Fruit fly (Drosophila melanogaster) whole organism, embryonic: ENCODE data around the gene Ufsp2.

ENCODE experiments used
- Atf-2 ChIP-seq: fragments of 200-800 bp; sonication (Bioruptor generic); optimal IDR thresholded peaks from 2 replicates; lab custom pipeline; 2016; ENCODE audit warnings: missing biosample characterization, missing genetic modification characterization
- Atf6 ChIP-seq: fragments of 200-800 bp; sonication (Bioruptor generic); IDR thresholded peaks from 2 replicates; pipeline ENCODE4 v1.3.6; 2022; ENCODE audit warnings: missing biosample characterization, missing genetic modification characterization
- Awh ChIP-seq: fragments of 200-800 bp; sonication (Bioruptor generic); IDR thresholded peaks from 2 replicates; pipeline ENCODE4, ENCODE4 v1.3.6; 2022; ENCODE audit warnings: missing biosample characterization, missing genetic modification characterization
- B-H1 ChIP-seq: fragments of 200-800 bp; sonication (Bioruptor generic); IDR thresholded peaks from 3 replicates; pipeline ENCODE4 v1.3.6; 2022; ENCODE audit warnings: missing biosample characterization, missing genetic modification characterization
- Bdp1 ChIP-seq: fragments of 200-800 bp; sonication (Bioruptor generic); optimal IDR thresholded peaks from 3 replicates; lab custom pipeline; 2016; ENCODE audit warnings: missing biosample characterization, missing genetic modification characterization
- CG12942 ChIP-seq: fragments of 200-800 bp; sonication (Bioruptor generic); optimal IDR thresholded peaks from 3 replicates; lab custom pipeline; 2016; ENCODE audit warnings: missing biosample characterization, missing genetic modification characterization
- CG13624 ChIP-seq: fragments of 200-800 bp; sonication (Bioruptor generic); optimal IDR thresholded peaks from 2 replicates; lab custom pipeline; 2016; ENCODE audit warnings: missing biosample characterization, missing genetic modification characterization
- CG13775 ChIP-seq: fragments of 200-800 bp; sonication (Bioruptor generic); optimal IDR thresholded peaks from 3 replicates; lab custom pipeline; 2017; ENCODE audit warnings: missing biosample characterization, mild to moderate bottlenecking, missing genetic modification characterization
- CG15479 ChIP-seq: fragments of 200-800 bp; sonication (Bioruptor generic); optimal IDR thresholded peaks from 3 replicates; lab custom pipeline; 2019; ENCODE audit warnings: missing biosample characterization, mild to moderate bottlenecking, missing genetic modification characterization, moderate library complexity
- CG15601 ChIP-seq: fragments of 200-800 bp; sonication (Bioruptor generic); optimal IDR thresholded peaks from 3 replicates; lab custom pipeline; 2019; ENCODE audit warnings: missing biosample characterization, mild to moderate bottlenecking, missing genetic modification characterization, moderate library complexity
- CG18262 ChIP-seq: fragments of 200-800 bp; optimal IDR thresholded peaks from 3 replicates; lab custom pipeline; 2019; ENCODE audit warnings: missing biosample characterization, mild to moderate bottlenecking, missing genetic modification characterization, moderate library complexity
- CG18476 ChIP-seq: fragments of 200-800 bp; sonication (Bioruptor generic); optimal IDR thresholded peaks from 2 replicates; lab custom pipeline; 2016; ENCODE audit warnings: missing biosample characterization, mild to moderate bottlenecking, missing genetic modification characterization
- CG32767 ChIP-seq: fragments of 200-800 bp; sonication (Bioruptor generic); IDR thresholded peaks from 2 replicates; pipeline ENCODE4 v1.3.6; 2022; ENCODE audit warnings: missing biosample characterization, missing genetic modification characterization
- CG3838 ChIP-seq: fragments of 200-800 bp; sonication (Bioruptor generic); optimal IDR thresholded peaks from 3 replicates; lab custom pipeline; 2016; ENCODE audit warnings: missing biosample characterization, missing genetic modification characterization
- CG4820 ChIP-seq: fragments of 200-800 bp; sonication (Bioruptor generic); optimal IDR thresholded peaks from 3 replicates; lab custom pipeline; 2016; ENCODE audit warnings: missing biosample characterization, missing genetic modification characterization
- CG6272 ChIP-seq: fragments of 200-800 bp; sonication (Bioruptor generic); IDR thresholded peaks from 2 replicates; pipeline ENCODE4 v1.3.6; 2022; ENCODE audit warnings: missing biosample characterization, missing genetic modification characterization
- CG7556 ChIP-seq: fragments of 200-800 bp; sonication (Bioruptor generic); optimal IDR thresholded peaks from 2 replicates; lab custom pipeline; 2017; ENCODE audit warnings: missing biosample characterization, mild to moderate bottlenecking, missing genetic modification characterization
- CG7839 ChIP-seq: fragments of 200-800 bp; sonication (Bioruptor generic); optimal IDR thresholded peaks from 3 replicates; lab custom pipeline; 2018; ENCODE audit warnings: missing biosample characterization, mild to moderate bottlenecking, missing genetic modification characterization, moderate library complexity
- CG7928 ChIP-seq: fragments of 200-800 bp; sonication (Bioruptor generic); optimal IDR thresholded peaks from 2 replicates; lab custom pipeline; 2017; ENCODE audit warnings: missing biosample characterization, mild to moderate bottlenecking, missing genetic modification characterization
- CHES-1-like ChIP-seq: fragments of 200-800 bp; sonication (Bioruptor generic); optimal IDR thresholded peaks from 2 replicates; lab custom pipeline; 2016; ENCODE audit warnings: missing biosample characterization, missing genetic modification characterization
- CrebB ChIP-seq: fragments of 200-800 bp; sonication (Bioruptor generic); optimal IDR thresholded peaks from 3 replicates; lab custom pipeline; 2018; ENCODE audit warnings: missing biosample characterization, mild to moderate bottlenecking, missing genetic modification characterization
- D19A ChIP-seq: fragments of 200-800 bp; optimal IDR thresholded peaks from 3 replicates; lab custom pipeline; 2019; ENCODE audit warnings: missing biosample characterization, mild to moderate bottlenecking, missing genetic modification characterization, moderate library complexity
- Eip74EF ChIP-seq, 2 experiments: fragments of 200-800 bp in 1 of 2; fragments of >200 bp in 1 of 2; sonication (Bioruptor generic) in 1 of 2; optimal IDR thresholded peaks; 2 replicates each; lab custom pipeline; 2017 to 2019; ENCODE audit warnings: missing biosample characterization in 2 of 2, missing genetic modification characterization in 2 of 2, mild to moderate bottlenecking in 1 of 2, moderate library complexity in 1 of 2
- Hr51 ChIP-seq, 2 experiments: fragments of 200-800 bp; sonication (Bioruptor generic); optimal IDR thresholded peaks; 2 replicates in 1 of 2; 3 replicates in 1 of 2; lab custom pipeline; 2016 to 2018; ENCODE audit warnings: missing biosample characterization in 2 of 2, missing genetic modification characterization in 2 of 2, mild to moderate bottlenecking in 1 of 2, moderate library complexity in 1 of 2
- Lim3 ChIP-seq: fragments of 200-800 bp; sonication (Bioruptor generic); IDR thresholded peaks from 2 replicates; pipeline ENCODE4 v1.3.6; 2022; ENCODE audit warnings: missing biosample characterization, missing genetic modification characterization
- Mad ChIP-seq: fragments of 200-800 bp; sonication (Bioruptor generic); optimal IDR thresholded peaks from 2 replicates; lab custom pipeline; 2016; ENCODE audit warnings: missing biosample characterization, missing genetic modification characterization
- Med ChIP-seq: fragments of 200-800 bp; sonication (Bioruptor generic); peaks from one replicate; lab custom pipeline; 2016; ENCODE audit warnings: missing biosample characterization, missing genetic modification characterization, mild to moderate bottlenecking, inconsistent platforms, moderate library complexity
- Neu2 ChIP-seq: fragments of 200-800 bp; sonication (Bioruptor generic); optimal IDR thresholded peaks from 3 replicates; lab custom pipeline; 2016; ENCODE audit warnings: missing biosample characterization, missing genetic modification characterization, borderline replicate concordance
- Nf-YA ChIP-seq: fragments of 200-800 bp; sonication (Bioruptor generic); IDR thresholded peaks from 2 replicates; pipeline ENCODE4 v1.3.6; 2022; ENCODE audit warnings: missing biosample characterization, missing genetic modification characterization
- Poxn ChIP-seq: fragments of 200-800 bp; sonication (Bioruptor generic); IDR thresholded peaks from 2 replicates; pipeline ENCODE4 v1.3.6; 2022; ENCODE audit warnings: missing biosample characterization, missing genetic modification characterization
- Ssrp ChIP-seq: fragments of 200-800 bp; sonication (Bioruptor generic); optimal IDR thresholded peaks from 2 replicates; lab custom pipeline; 2018; ENCODE audit warnings: missing biosample characterization, mild to moderate bottlenecking, missing genetic modification characterization, moderate library complexity
- TFAM ChIP-seq: fragments of 200-800 bp; sonication (Bioruptor generic); optimal IDR thresholded peaks from 2 replicates; lab custom pipeline; 2017; ENCODE audit warnings: missing biosample characterization, missing genetic modification characterization, inconsistent platforms
- ash1 ChIP-seq: fragments of 200-800 bp; sonication (Bioruptor generic); optimal IDR thresholded peaks from 2 replicates; lab custom pipeline; 2018; ENCODE audit warnings: missing biosample characterization, mild to moderate bottlenecking, missing genetic modification characterization
- bab2 ChIP-seq: fragments of 200-800 bp; sonication (Bioruptor generic); optimal IDR thresholded peaks from 2 replicates; lab custom pipeline; 2016; ENCODE audit warnings: missing biosample characterization, missing genetic modification characterization
- dm ChIP-seq: fragments of 200-800 bp; sonication (Bioruptor generic); optimal IDR thresholded peaks from 3 replicates; lab custom pipeline; 2016; ENCODE audit warnings: missing biosample characterization, missing genetic modification characterization
- fru ChIP-seq: fragments of >200 bp; optimal IDR thresholded peaks from 2 replicates; lab custom pipeline; 2017
- hbn ChIP-seq: fragments of 200-800 bp; sonication (Bioruptor generic); IDR thresholded peaks from 2 replicates; pipeline ENCODE4 v1.3.6; 2022; ENCODE audit warnings: missing biosample characterization, missing genetic modification characterization; ENCODE audit not compliant: partially characterized antibody
- jing ChIP-seq: fragments of 200-800 bp; sonication (Bioruptor generic); optimal IDR thresholded peaks from 2 replicates; lab custom pipeline; 2018; ENCODE audit warnings: missing biosample characterization, mild to moderate bottlenecking, missing genetic modification characterization
- mirr ChIP-seq: fragments of 200-800 bp; sonication (Bioruptor generic); optimal IDR thresholded peaks from 3 replicates; lab custom pipeline; 2018; ENCODE audit warnings: missing biosample characterization, mild to moderate bottlenecking, missing genetic modification characterization
- onecut ChIP-seq: fragments of 200-800 bp; sonication (Bioruptor generic); IDR thresholded peaks from 2 replicates; pipeline ENCODE4 v1.3.6; 2022; ENCODE audit warnings: missing biosample characterization, missing genetic modification characterization
- repo ChIP-seq: fragments of 200-800 bp; sonication (Bioruptor generic); optimal IDR thresholded peaks from 2 replicates; lab custom pipeline; 2016; ENCODE audit warnings: missing biosample characterization, missing genetic modification characterization
- wek ChIP-seq: fragments of 200-800 bp; sonication (Bioruptor generic); optimal IDR thresholded peaks from 3 replicates; lab custom pipeline; 2018; ENCODE audit warnings: missing biosample characterization, mild to moderate bottlenecking, missing genetic modification characterization, moderate library complexity

Gene Ufsp2

DNA sequence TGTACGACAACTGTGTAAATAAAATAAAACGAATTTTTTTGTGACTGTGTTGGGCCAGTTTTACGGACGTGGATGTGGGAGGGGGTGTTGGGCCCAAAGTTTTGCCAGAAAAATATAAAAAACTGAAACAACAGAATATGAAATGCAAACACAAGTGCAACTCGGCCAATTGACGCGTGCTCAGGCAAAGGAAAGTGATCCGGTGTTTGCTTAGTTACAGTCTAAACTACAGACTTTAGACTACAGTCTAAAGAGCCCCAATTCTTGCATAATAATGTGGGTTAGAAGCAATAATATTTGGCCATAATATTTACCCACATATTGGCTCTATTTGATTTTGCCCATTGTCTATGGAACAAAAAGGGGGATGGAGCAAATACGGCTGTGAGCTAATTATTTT lies 27.5 kb upstream of the Ufsp2 start (continued):
- no peak for TF ChIP-seq CG4820 (GFP tag; lab: Kevin White, UChicago)
- no peak for TF ChIP-seq mirr (GFP tag; lab: Kevin White, UChicago)
- TF ChIP-seq CG15601 (tag; lab: Kevin White, UChicago): no peak
- no peak for TF ChIP-seq Awh (GFP tag; lab: Robert Waterston, UW)
- no peak for TF ChIP-seq Hr51 (GFP tag; optimal IDR thresholded peaks at IDR 0.05; lab: Kevin White, UChicago)
- TF ChIP-seq Bdp1 (GFP tag; lab: Kevin White, UChicago): no peak
- no peak for TF ChIP-seq CG12942 (GFP tag; lab: Kevin White, UChicago)
- no peak for TF ChIP-seq CG32767 (GFP tag; lab: Robert Waterston, UW)
- no peak for TF ChIP-seq CG3838 (GFP tag; lab: Kevin White, UChicago)
- no peak for TF ChIP-seq CG13775 (GFP tag; lab: Kevin White, UChicago)
- no peak for TF ChIP-seq CHES-1-like (GFP tag; lab: Kevin White, UChicago)
- no peak for TF ChIP-seq CG15479 (GFP tag; lab: Kevin White, UChicago)
- TF ChIP-seq Atf6 (GFP tag; lab: Robert Waterston, UW): 0 out of 2 replicates have a peak, but pooled peaks have one; percentile 15
- no peak for TF ChIP-seq Neu2 (GFP tag; lab: Kevin White, UChicago)
- TF ChIP-seq CG6272: no peak
- no peak for TF ChIP-seq wek (GFP tag; lab: Kevin White, UChicago)
- peak; percentile 12 for TF ChIP-seq CG7928
- TF ChIP-seq repo: no peak
- TF ChIP-seq CG13624 (GFP tag; lab: Kevin White, UChicago): no peak
- TF ChIP-seq jing: no peak
- no peak for TF ChIP-seq B-H1 (GFP tag; lab: Robert Waterston, UW)
- peak; percentile 72 for TF ChIP-seq Med
- peak; percentile 53 for TF ChIP-seq CrebB (tag; lab: Kevin White, UChicago)
- TF ChIP-seq hbn (GFP tag; lab: Robert Waterston, UW): no peak
- no peak for TF ChIP-seq Atf-2 (GFP tag; lab: Kevin White, UChicago)
- no peak for TF ChIP-seq Lim3 (GFP tag; lab: Robert Waterston, UW)
- no peak for TF ChIP-seq D19A (tag; lab: Kevin White, UChicago)
- no peak for TF ChIP-seq ash1 (GFP tag; lab: Kevin White, UChicago)
- no peak for TF ChIP-seq Poxn (GFP tag; lab: Robert Waterston, UW)
- TF ChIP-seq dm: no peak
- no peak for TF ChIP-seq CG18476
- TF ChIP-seq CG18262 (tag; lab: Kevin White, UChicago): no peak
- TF ChIP-seq CG7839 (tag; lab: Kevin White, UChicago): no peak
- TF ChIP-seq Eip74EF (GFP tag; optimal IDR thresholded peaks at IDR 0.05; lab: Kevin White, UChicago): no peak
- no peak for TF ChIP-seq onecut (GFP tag; lab: Robert Waterston, UW)
- no peak for TF ChIP-seq fru
- TF ChIP-seq Nf-YA (GFP tag; lab: Robert Waterston, UW): no peak
- no peak for TF ChIP-seq TFAM (GFP tag; lab: Kevin White, UChicago)
- peak; percentile 23 for TF ChIP-seq CG7556 (GFP tag; lab: Kevin White, UChicago)
- TF ChIP-seq Ssrp (tag; lab: Kevin White, UChicago): no peak
- peak; percentile 32 for TF ChIP-seq bab2
- TF ChIP-seq Mad: no peak
- TF ChIP-seq, all 482 proteins: peak for 64
